Worm (Caenorhabditis elegans) whole organism, mixed stage, embryonic: ENCODE measurements around the gene srb-5.
A peak's percentile ranks its signal among the peaks of the same experiment; 100 is the strongest.
"Not testable (repeated sequence)": the region's sequence is repeated elsewhere in the genome, so short reads cannot be mapped to it uniquely, and the experiment has no call there.

Source experiments
- M03D4.4 ChIP-seq: sonication (generic microtip); optimal IDR thresholded peaks from 2 replicates; lab custom pipeline; 2017; ENCODE audit warnings: mild to moderate bottlenecking, missing genetic modification characterization, missing compliant biosample characterization
- bed-3 ChIP-seq: fragments of 200-800 bp; sonication (Bioruptor generic); optimal IDR thresholded peaks from 3 replicates; lab custom pipeline; 2018; ENCODE audit warnings: mild to moderate bottlenecking, missing genetic modification characterization, moderate library complexity, missing compliant biosample characterization
- blmp-1 ChIP-seq: fragments of 150-350 bp; optimal IDR thresholded peaks from 2 replicates; lab custom pipeline; 2014; ENCODE audit warnings: missing biosample characterization, missing genetic modification characterization
- ceh-39 ChIP-seq: fragments of 150-350 bp; optimal IDR thresholded peaks from 2 replicates; lab custom pipeline; 2014; ENCODE audit warnings: missing biosample characterization, missing genetic modification characterization
- ceh-83 ChIP-seq: fragments of 200-800 bp; sonication (Bioruptor generic); optimal IDR thresholded peaks from 2 replicates; lab custom pipeline; 2018; ENCODE audit warnings: mild to moderate bottlenecking, missing genetic modification characterization, missing compliant biosample characterization
- cnd-1 ChIP-seq: fragments of 200-800 bp; sonication (Bioruptor generic); optimal IDR thresholded peaks from 2 replicates; lab custom pipeline; 2018; ENCODE audit warnings: mild to moderate bottlenecking, missing genetic modification characterization, missing compliant biosample characterization
- drap-1 ChIP-seq: fragments of 200-800 bp; sonication (Bioruptor generic); optimal IDR thresholded peaks from 3 replicates; lab custom pipeline; 2018; ENCODE audit warnings: mild to moderate bottlenecking, missing genetic modification characterization, missing compliant biosample characterization
- elt-1 ChIP-seq: sonication (generic microtip); optimal IDR thresholded peaks from 2 replicates; lab custom pipeline; 2017; ENCODE audit warnings: missing genetic modification characterization, mild to moderate bottlenecking, missing compliant biosample characterization, antibody characterized with exemption, moderate library complexity, borderline replicate concordance; ENCODE audit not compliant: insufficient read depth
- elt-3 ChIP-seq: fragments of 150-350 bp; optimal IDR thresholded peaks from 2 replicates; lab custom pipeline; 2014; ENCODE audit warnings: missing biosample characterization, missing genetic modification characterization
- flh-1 ChIP-seq: fragments of 200-800 bp; sonication (Bioruptor generic); optimal IDR thresholded peaks from 2 replicates; lab custom pipeline; 2018; ENCODE audit warnings: mild to moderate bottlenecking, missing genetic modification characterization, moderate library complexity, missing compliant biosample characterization
- ham-2 ChIP-seq: fragments of 200-800 bp; sonication (Bioruptor generic); optimal IDR thresholded peaks from 2 replicates; lab custom pipeline; 2018; ENCODE audit warnings: mild to moderate bottlenecking, missing genetic modification characterization, missing compliant biosample characterization
- hlh-1 ChIP-seq: fragments of 150-350 bp; optimal IDR thresholded peaks from 2 replicates; lab custom pipeline; 2014; ENCODE audit warnings: missing biosample characterization, missing genetic modification reagents, missing genetic modification characterization
- lin-13 ChIP-seq: fragments of 150-350 bp; optimal IDR thresholded peaks from 2 replicates; lab custom pipeline; 2014; ENCODE audit warnings: missing biosample characterization, missing genetic modification characterization
- lin-32 ChIP-seq: fragments of 200-800 bp; sonication (Bioruptor generic); optimal IDR thresholded peaks from 2 replicates; lab custom pipeline; 2018; ENCODE audit warnings: mild to moderate bottlenecking, missing genetic modification characterization, missing compliant biosample characterization
- lsy-2 ChIP-seq: fragments of 150-350 bp; optimal IDR thresholded peaks from 2 replicates; lab custom pipeline; 2014; ENCODE audit warnings: missing biosample characterization, missing genetic modification characterization
- mab-5 ChIP-seq: fragments of 150-350 bp; optimal IDR thresholded peaks from 2 replicates; lab custom pipeline; 2014; ENCODE audit warnings: missing biosample characterization, missing genetic modification characterization
- mep-1 ChIP-seq: fragments of 150-350 bp; optimal IDR thresholded peaks from 2 replicates; lab custom pipeline; 2017; ENCODE audit warnings: missing biosample characterization, missing genetic modification reagents, missing genetic modification characterization, inconsistent platforms
- mls-2 ChIP-seq: sonication (generic microtip); optimal IDR thresholded peaks from 2 replicates; lab custom pipeline; 2016; ENCODE audit warnings: mild to moderate bottlenecking, missing genetic modification characterization, moderate library complexity, missing compliant biosample characterization
- nhr-12 ChIP-seq: fragments of 150-350 bp; optimal IDR thresholded peaks from 2 replicates; lab custom pipeline; 2014; ENCODE audit warnings: missing biosample characterization, missing genetic modification characterization
- nhr-237 ChIP-seq: fragments of 150-350 bp; optimal IDR thresholded peaks from 2 replicates; lab custom pipeline; 2014; ENCODE audit warnings: missing biosample characterization, missing genetic modification characterization
- nhr-28 ChIP-seq: fragments of 150-350 bp; optimal IDR thresholded peaks from 2 replicates; lab custom pipeline; 2014; ENCODE audit warnings: missing biosample characterization, missing genetic modification characterization
- nhr-76 ChIP-seq: sonication (generic microtip); optimal IDR thresholded peaks from 2 replicates; lab custom pipeline; 2017; ENCODE audit warnings: missing biosample characterization, missing genetic modification characterization
- snpc-4 ChIP-seq: fragments of 150-350 bp; optimal IDR thresholded peaks from 2 replicates; lab custom pipeline; 2014; ENCODE audit warnings: missing biosample characterization, missing genetic modification characterization
- sptf-1 ChIP-seq: sonication (generic microtip); optimal IDR thresholded peaks from 2 replicates; lab custom pipeline; 2017; ENCODE audit warnings: mild to moderate bottlenecking, missing genetic modification characterization, moderate library complexity, missing compliant biosample characterization
- tbx-8 ChIP-seq: fragments of 200-800 bp; sonication (Bioruptor generic); optimal IDR thresholded peaks from 2 replicates; lab custom pipeline; 2018; ENCODE audit warnings: mild to moderate bottlenecking, missing genetic modification characterization, moderate library complexity, missing compliant biosample characterization
- unc-120 ChIP-seq: sonication (generic microtip); optimal IDR thresholded peaks from 2 replicates; lab custom pipeline; 2017; ENCODE audit warnings: missing genetic modification characterization, missing compliant biosample characterization; ENCODE audit not compliant: poor library complexity, severe bottlenecking
- unc-39 ChIP-seq: fragments of 150-350 bp; optimal IDR thresholded peaks from 2 replicates; lab custom pipeline; 2014; ENCODE audit warnings: missing biosample characterization, missing genetic modification characterization
- unc-62 ChIP-seq: fragments of 150-350 bp; optimal IDR thresholded peaks from 2 replicates; lab custom pipeline; 2014; ENCODE audit warnings: missing biosample characterization, missing genetic modification reagents, missing genetic modification characterization
- ztf-11 ChIP-seq: fragments of 150-350 bp; optimal IDR thresholded peaks from 2 replicates; lab custom pipeline; 2014; ENCODE audit warnings: missing biosample characterization, missing genetic modification characterization

Gene srb-5

DNA sequence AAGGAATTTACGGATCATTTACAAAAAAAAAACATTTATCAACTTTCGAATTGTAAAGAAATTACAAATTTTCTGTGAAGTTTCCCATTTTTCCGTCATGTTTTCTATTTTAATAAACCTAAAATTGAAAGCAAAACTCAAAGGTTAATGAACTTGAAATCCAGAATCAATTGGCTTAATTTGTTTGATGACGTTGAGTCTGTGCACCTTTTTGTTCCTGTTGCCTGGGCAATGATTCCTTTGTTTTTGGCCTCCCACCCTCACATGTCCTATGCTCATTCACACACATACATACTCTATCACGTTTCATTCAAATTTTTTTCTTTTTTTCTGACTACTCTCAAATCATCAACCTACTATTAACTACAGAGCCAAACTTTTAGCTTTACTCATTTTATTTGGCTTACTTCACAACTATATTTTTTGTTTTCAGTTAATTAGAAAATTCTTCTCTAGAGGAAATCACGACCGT is 26.9 kb downstream of the srb-5 start, which contains the start of gene F58A6.2:
Gene F58A6.2, plus strand, starts transcription at position 422 of the 472 bp plus-strand sequence.
- TF ChIP-seq nhr-237 (tag; lab: Kevin White, UChicago) (no peak), unc-120 (tag; lab: Kevin White, UChicago) (no peak), lin-13 (tag; lab: Kevin White, UChicago) (no peak), bed-3 (GFP tag; lab: Kevin White, UChicago) (no peak), cnd-1 (tag; lab: Kevin White, UChicago) (no peak), lsy-2 (tag; lab: Kevin White, UChicago) (no peak), mls-2 (tag; lab: Kevin White, UChicago) (no peak), nhr-12 (no peak), sptf-1 (no peak), drap-1 (no peak)

DNA sequence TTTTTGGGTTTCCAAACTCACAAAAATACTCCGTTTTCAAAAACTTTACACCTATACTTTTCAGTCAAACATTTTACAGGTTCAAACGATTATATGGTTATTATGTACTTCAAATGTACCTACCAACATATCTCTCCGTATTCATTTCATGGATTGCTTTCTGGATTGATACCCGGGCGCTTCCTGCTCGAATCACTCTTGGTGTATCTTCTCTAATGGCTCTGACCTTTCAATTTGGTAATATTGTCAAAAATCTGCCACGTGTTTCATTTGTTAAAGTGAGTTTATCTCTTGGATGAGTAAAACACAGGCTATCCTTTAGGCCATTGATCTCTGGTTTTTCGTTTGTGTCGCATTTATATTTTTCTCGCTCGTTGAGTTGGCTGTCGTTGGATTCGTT is 31.4 kb downstream of the srb-5 start:
- no peak for TF ChIP-seq tbx-8 (GFP tag; lab: Kevin White, UChicago)
- no peak for TF ChIP-seq lin-32 (GFP tag; lab: Kevin White, UChicago)
- TF ChIP-seq elt-1 (tag; lab: Kevin White, UChicago) = no peak

DNA sequence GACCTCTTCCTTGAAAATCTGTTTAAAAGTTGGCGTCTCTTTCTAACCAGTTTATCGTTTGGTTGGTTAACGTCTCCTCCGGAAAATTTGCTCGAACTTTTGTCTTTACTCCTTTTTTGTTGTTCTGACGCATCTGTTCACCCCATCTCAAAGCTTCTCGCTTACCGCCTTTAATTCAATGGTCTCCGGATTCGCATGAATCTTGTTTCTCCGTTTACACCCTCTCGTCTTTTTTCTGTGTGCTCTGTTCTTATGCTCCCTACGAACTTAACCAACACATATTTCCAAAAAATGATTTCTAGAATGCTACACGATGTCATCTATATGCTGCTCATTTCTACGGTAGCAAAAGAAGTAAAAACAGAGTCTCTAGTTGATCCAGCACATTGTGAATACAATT is 33.1 kb downstream of the srb-5 start, which contains the start of gene lgc-56:
Gene lgc-56, plus strand, starts transcription at position 301 of the 400 bp plus-strand sequence.
- TF ChIP-seq mab-5 (tag; lab: Kevin White, UChicago) = no peak
- no peak for TF ChIP-seq ceh-83 (GFP tag; lab: Kevin White, UChicago)
- no peak for TF ChIP-seq drap-1
- TF ChIP-seq lin-32 (GFP tag; lab: Kevin White, UChicago) = no peak

- TF ChIP-seq unc-62 (peak; percentile 86), M03D4.4 (no peak)
Measured at ce11 chrII:5120612-5121011, 42.6 kb downstream of the srb-5 start.

- TF ChIP-seq snpc-4 (tag; lab: Kevin White, UChicago) = no peak
- no peak for TF ChIP-seq mep-1 (tag; lab: Kevin White, UChicago)
- no peak for TF ChIP-seq unc-39 (tag; lab: Kevin White, UChicago)
- no peak for TF ChIP-seq M03D4.4
Measured at ce11 chrII:5115733-5116132, 47.5 kb downstream of the srb-5 start, which contains the start of gene srsy-1. Gene srsy-1, plus strand, starts transcription at chrII:5116033.

ce11 chrII:5115235-5115634 is 47.9 kb downstream of the srb-5 start, which contains the start of gene msp-74:
Gene msp-74, minus strand, starts transcription at chrII:5115335.
- TF ChIP-seq lsy-2 (tag; lab: Kevin White, UChicago); sptf-1; nhr-28: not testable (repeated sequence)

DNA sequence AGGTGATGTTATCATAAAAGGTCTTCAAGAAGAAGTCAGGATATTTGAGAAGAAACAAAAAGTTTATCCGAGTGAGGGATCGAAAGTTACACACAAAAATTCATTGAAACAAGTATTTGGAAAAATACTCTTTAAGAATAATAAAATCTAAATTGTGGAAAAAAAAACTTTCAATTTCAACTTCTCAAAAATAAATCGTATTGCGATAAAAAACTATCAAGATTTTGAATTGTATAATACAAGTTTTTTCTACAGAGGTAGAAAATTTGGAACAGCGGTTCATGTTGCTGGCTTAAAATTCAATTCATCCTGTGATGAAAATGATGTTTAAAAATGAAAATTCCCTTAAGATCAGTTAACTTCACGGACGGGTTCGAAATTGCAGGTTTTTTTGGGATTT is 51.1 kb downstream of the srb-5 start, which contains the start of gene F09C12.8:
Gene F09C12.8, plus strand, starts transcription at position 301 of the 400 bp plus-strand sequence.
- TF ChIP-seq lin-32 (GFP tag; lab: Kevin White, UChicago) (no peak), nhr-76 (no peak), drap-1 (no peak), flh-1 (no peak), ztf-11 (tag; lab: Kevin White, UChicago) (no peak), lsy-2 (tag; lab: Kevin White, UChicago) (no peak), nhr-28 (no peak), ham-2 (GFP tag; lab: Kevin White, UChicago) (no peak), unc-62 (no peak), hlh-1 (tag; lab: Kevin White, UChicago) (no peak), mep-1 (tag; lab: Kevin White, UChicago) (no peak), blmp-1 (no peak), ceh-39 (tag; lab: Kevin White, UChicago) (no peak), elt-3 (no peak), M03D4.4 (no peak)
